Fruit fly (Drosophila melanogaster) whole organism, prepupa: ENCODE results near the gene Tmf.

Experiments
- Blimp-1 ChIP-seq: fragments of 200-800 bp; sonication (Bioruptor generic); optimal IDR thresholded peaks from 3 replicates; lab custom pipeline; 2017; ENCODE audit warnings: missing biosample characterization, missing genetic modification characterization, mild to moderate bottlenecking, moderate library complexity, missing genetic modification reagents
- CG11294 ChIP-seq: fragments of 200-800 bp; sonication (Bioruptor generic); IDR thresholded peaks from 2 replicates; pipeline ENCODE4 v1.3.6; 2022; ENCODE audit warnings: missing biosample characterization, missing genetic modification characterization
- CG11902 ChIP-seq: fragments of 200-800 bp; sonication (Bioruptor generic); optimal IDR thresholded peaks from 3 replicates; lab custom pipeline; 2016; ENCODE audit warnings: missing biosample characterization, missing genetic modification characterization
- CG15336 ChIP-seq: fragments of 200-800 bp; sonication (Bioruptor generic); IDR thresholded peaks from 2 replicates; pipeline ENCODE4 v1.3.6; 2022; ENCODE audit warnings: missing biosample characterization, missing genetic modification characterization
- CG16779 ChIP-seq: fragments of 200-800 bp; sonication (Bioruptor generic); optimal IDR thresholded peaks from 3 replicates; lab custom pipeline; 2017; ENCODE audit warnings: missing biosample characterization, mild to moderate bottlenecking, missing genetic modification characterization
- CG31627 ChIP-seq: fragments of 200-800 bp; sonication (Bioruptor generic); optimal IDR thresholded peaks from 3 replicates; lab custom pipeline; 2016; ENCODE audit warnings: missing biosample characterization, missing genetic modification characterization
- CG32006 ChIP-seq: fragments of 200-800 bp; sonication (Bioruptor generic); optimal IDR thresholded peaks from 3 replicates; lab custom pipeline; 2017; ENCODE audit warnings: missing biosample characterization, mild to moderate bottlenecking, missing genetic modification characterization
- CG34406 ChIP-seq: fragments of 200-800 bp; sonication (Bioruptor generic); optimal IDR thresholded peaks from 3 replicates; lab custom pipeline; 2016; ENCODE audit warnings: missing biosample characterization, missing genetic modification characterization
- CG3919 ChIP-seq: fragments of 200-800 bp; sonication (Bioruptor generic); optimal IDR thresholded peaks from 3 replicates; lab custom pipeline; 2016; ENCODE audit warnings: missing biosample characterization, missing genetic modification characterization
- CG4318 ChIP-seq: fragments of 200-800 bp; sonication (Bioruptor generic); optimal IDR thresholded peaks from 3 replicates; lab custom pipeline; 2017; ENCODE audit warnings: missing biosample characterization, mild to moderate bottlenecking, missing genetic modification characterization
- CG6163 ChIP-seq: fragments of 200-800 bp; sonication (Bioruptor generic); IDR thresholded peaks from 3 replicates; pipeline ENCODE4 v1.3.6; 2022; ENCODE audit warnings: missing biosample characterization, missing genetic modification characterization
- CG6276 ChIP-seq: fragments of 200-800 bp; sonication (Bioruptor generic); optimal IDR thresholded peaks from 2 replicates; lab custom pipeline; 2017; ENCODE audit warnings: missing biosample characterization, mild to moderate bottlenecking, missing genetic modification characterization
- CG6792 ChIP-seq: fragments of 200-800 bp; sonication (Bioruptor generic); optimal IDR thresholded peaks from 3 replicates; lab custom pipeline; 2016; ENCODE audit warnings: missing biosample characterization, missing genetic modification characterization
- CG6808 ChIP-seq: fragments of 200-800 bp; sonication (Bioruptor generic); optimal IDR thresholded peaks from 3 replicates; lab custom pipeline; 2017; ENCODE audit warnings: missing biosample characterization, missing genetic modification characterization, mild to moderate bottlenecking, moderate library complexity, missing genetic modification reagents
- CG6854 ChIP-seq: fragments of 200-800 bp; sonication (Bioruptor generic); optimal IDR thresholded peaks from 2 replicates; lab custom pipeline; 2017; ENCODE audit warnings: missing biosample characterization, mild to moderate bottlenecking, missing genetic modification characterization
- CG7368 ChIP-seq: fragments of 200-800 bp; sonication (Bioruptor generic); optimal IDR thresholded peaks from 3 replicates; lab custom pipeline; 2016; ENCODE audit warnings: missing biosample characterization, missing genetic modification characterization
- CG8119 ChIP-seq: fragments of 200-800 bp; sonication (Bioruptor generic); IDR thresholded peaks from 3 replicates; pipeline ENCODE4 v1.3.6; 2022; ENCODE audit warnings: missing biosample characterization, missing genetic modification characterization
- CG9139 ChIP-seq: fragments of 200-800 bp; sonication (Bioruptor generic); optimal IDR thresholded peaks from 3 replicates; lab custom pipeline; 2017; ENCODE audit warnings: missing biosample characterization, mild to moderate bottlenecking, missing genetic modification characterization
- Eip75B ChIP-seq: fragments of 200-800 bp; sonication (Bioruptor generic); optimal IDR thresholded peaks from 3 replicates; lab custom pipeline; 2016; ENCODE audit warnings: missing biosample characterization, missing genetic modification characterization
- Eip78C ChIP-seq: fragments of 200-800 bp; sonication (Bioruptor generic); peaks from one replicate; lab custom pipeline; 2016; ENCODE audit warnings: missing biosample characterization, missing genetic modification characterization
- Eip93F ChIP-seq: fragments of 200-800 bp; sonication (Bioruptor generic); optimal IDR thresholded peaks from 2 replicates; lab custom pipeline; 2016; ENCODE audit warnings: missing biosample characterization, mild to moderate bottlenecking, missing genetic modification characterization
- Ets21C ChIP-seq: fragments of 200-800 bp; sonication (Bioruptor generic); optimal IDR thresholded peaks from 3 replicates; lab custom pipeline; 2016; ENCODE audit warnings: missing biosample characterization, missing genetic modification characterization
- Ets96B ChIP-seq: fragments of 200-800 bp; optimal IDR thresholded peaks from 2 replicates; lab custom pipeline; 2019; ENCODE audit warnings: missing biosample characterization, mild to moderate bottlenecking, missing genetic modification characterization, moderate library complexity
- Gug ChIP-seq: fragments of 200-800 bp; sonication (Bioruptor generic); IDR thresholded peaks from 2 replicates; pipeline ENCODE4 v1.3.6; 2022; ENCODE audit warnings: missing biosample characterization, missing genetic modification characterization
- Hr38 ChIP-seq: sonication (Bioruptor generic); optimal IDR thresholded peaks from 2 replicates; lab custom pipeline; 2016; ENCODE audit warnings: missing biosample characterization, missing genetic modification characterization
- Hr39 ChIP-seq: fragments of 200-800 bp; sonication (Bioruptor generic); optimal IDR thresholded peaks from 2 replicates; lab custom pipeline; 2016; ENCODE audit warnings: missing biosample characterization, missing genetic modification characterization
- Hr4 ChIP-seq: fragments of 200-800 bp; sonication (Bioruptor generic); optimal IDR thresholded peaks from 3 replicates; lab custom pipeline; 2016; ENCODE audit warnings: missing biosample characterization, missing genetic modification characterization
- Lpt ChIP-seq: fragments of 200-800 bp; sonication (Bioruptor generic); optimal IDR thresholded peaks from 3 replicates; lab custom pipeline; 2016; ENCODE audit warnings: missing biosample characterization, missing genetic modification characterization
- Met ChIP-seq: fragments of 200-800 bp; sonication (Bioruptor generic); optimal IDR thresholded peaks from 3 replicates; lab custom pipeline; 2016; ENCODE audit warnings: missing biosample characterization, missing genetic modification characterization
- OdsH ChIP-seq: fragments of 200-800 bp; sonication (Bioruptor generic); optimal IDR thresholded peaks from 3 replicates; lab custom pipeline; 2016; ENCODE audit warnings: missing biosample characterization, missing genetic modification characterization
- Smox ChIP-seq: fragments of 200-800 bp; sonication (Bioruptor generic); optimal IDR thresholded peaks from 3 replicates; lab custom pipeline; 2016; ENCODE audit warnings: missing biosample characterization, missing genetic modification characterization
- Sox102F ChIP-seq: fragments of 200-800 bp; sonication (Bioruptor generic); optimal IDR thresholded peaks from 2 replicates; lab custom pipeline; 2016; ENCODE audit warnings: missing biosample characterization, mild to moderate bottlenecking, missing genetic modification characterization
- Sox15 ChIP-seq: fragments of 200-800 bp; sonication (Bioruptor generic); optimal IDR thresholded peaks from 3 replicates; lab custom pipeline; 2016; ENCODE audit warnings: missing biosample characterization, missing genetic modification characterization
- achi ChIP-seq: fragments of 200-800 bp; sonication (Bioruptor generic); optimal IDR thresholded peaks from 3 replicates; lab custom pipeline; 2016; ENCODE audit warnings: missing biosample characterization, missing genetic modification characterization
- acj6 ChIP-seq: fragments of 200-800 bp; sonication (Bioruptor generic); optimal IDR thresholded peaks from 3 replicates; lab custom pipeline; 2016; ENCODE audit warnings: missing biosample characterization, missing genetic modification characterization
- cyc ChIP-seq: fragments of 200-800 bp; sonication (Bioruptor generic); optimal IDR thresholded peaks from 3 replicates; lab custom pipeline; 2016; ENCODE audit warnings: missing biosample characterization, missing genetic modification characterization
- dac ChIP-seq: fragments of 200-800 bp; sonication (Bioruptor generic); optimal IDR thresholded peaks from 2 replicates; lab custom pipeline; 2017; ENCODE audit warnings: missing biosample characterization, mild to moderate bottlenecking, missing genetic modification characterization
- dsx ChIP-seq: fragments of 200-800 bp; optimal IDR thresholded peaks from 3 replicates; lab custom pipeline; 2019; ENCODE audit warnings: missing biosample characterization, mild to moderate bottlenecking, missing genetic modification characterization, moderate library complexity; ENCODE audit not compliant: poor library complexity, severe bottlenecking
- eg ChIP-seq: fragments of 200-800 bp; sonication (Bioruptor generic); IDR thresholded peaks from 3 replicates; pipeline ENCODE4 v1.3.6; 2022; ENCODE audit warnings: missing biosample characterization, missing genetic modification characterization
- esn ChIP-seq: fragments of 200-800 bp; sonication (Bioruptor generic); optimal IDR thresholded peaks from 2 replicates; lab custom pipeline; 2016; ENCODE audit warnings: missing biosample characterization, mild to moderate bottlenecking, missing genetic modification characterization, moderate library complexity
- fd59A ChIP-seq: fragments of 200-800 bp; sonication (Bioruptor generic); optimal IDR thresholded peaks from 2 replicates; lab custom pipeline; 2017; ENCODE audit warnings: missing biosample characterization, mild to moderate bottlenecking, missing genetic modification characterization, missing genetic modification reagents
- fd85E ChIP-seq: fragments of 200-800 bp; sonication (Bioruptor generic); optimal IDR thresholded peaks from 3 replicates; lab custom pipeline; 2016; ENCODE audit warnings: missing biosample characterization, missing genetic modification characterization
- fkh ChIP-seq: fragments of 200-800 bp; sonication (Bioruptor generic); optimal IDR thresholded peaks from 3 replicates; lab custom pipeline; 2017; ENCODE audit warnings: missing biosample characterization, mild to moderate bottlenecking, missing genetic modification characterization, moderate library complexity
- lz ChIP-seq: fragments of 200-800 bp; sonication (Bioruptor generic); optimal IDR thresholded peaks from 3 replicates; lab custom pipeline; 2016; ENCODE audit warnings: missing biosample characterization, missing genetic modification characterization
- net ChIP-seq: fragments of 200-800 bp; sonication (Bioruptor generic); optimal IDR thresholded peaks from 3 replicates; lab custom pipeline; 2016; ENCODE audit warnings: missing biosample characterization, missing genetic modification characterization
- pdm3 ChIP-seq: fragments of 200-800 bp; sonication (Bioruptor generic); optimal IDR thresholded peaks from 3 replicates; lab custom pipeline; 2016; ENCODE audit warnings: missing biosample characterization, missing genetic modification characterization
- salr ChIP-seq, 2 experiments: fragments of 200-800 bp; sonication (Bioruptor generic); optimal IDR thresholded peaks; 3 replicates each; lab custom pipeline; 2016 to 2018; ENCODE audit warnings: missing biosample characterization in 2 of 2, missing genetic modification characterization in 2 of 2, mild to moderate bottlenecking in 1 of 2
- spab ChIP-seq: fragments of 200-800 bp; sonication (Bioruptor generic); optimal IDR thresholded peaks from 2 replicates; lab custom pipeline; 2017; ENCODE audit warnings: missing biosample characterization, mild to moderate bottlenecking, missing genetic modification characterization, missing genetic modification reagents
- ss ChIP-seq, 2 experiments: fragments of 200-800 bp; sonication (Bioruptor generic); optimal IDR thresholded peaks; 2 replicates in 1 of 2; 3 replicates in 1 of 2; lab custom pipeline; 2017 to 2018; ENCODE audit warnings: mild to moderate bottlenecking in 2 of 2, missing biosample characterization in 2 of 2, missing genetic modification characterization in 2 of 2, moderate library complexity in 1 of 2
- svp ChIP-seq: fragments of 200-800 bp; sonication (Bioruptor generic); peaks from one replicate; lab custom pipeline; 2016; ENCODE audit warnings: missing biosample characterization, missing genetic modification characterization
- topi ChIP-seq: fragments of 200-800 bp; sonication (Bioruptor generic); optimal IDR thresholded peaks from 3 replicates; lab custom pipeline; 2016; ENCODE audit warnings: missing biosample characterization, missing genetic modification characterization
- vri ChIP-seq: fragments of 200-800 bp; sonication (Bioruptor generic); optimal IDR thresholded peaks from 3 replicates; lab custom pipeline; 2016; ENCODE audit warnings: missing biosample characterization, mild to moderate bottlenecking, missing genetic modification characterization

Tmf gene

dm6 chrX:6854563-6854962, 10.4 kb downstream of the Tmf start:
- TF ChIP-seq Hr38 (GFP tag; lab: Kevin White, UChicago) (no peak), Sox102F (GFP tag; lab: Kevin White, UChicago) (peak; percentile 78), esn (peak; percentile 74), Met (peak; percentile 76), CG16779 (peak; percentile 69), Hr39 (peak; percentile 43), Eip75B (peak; percentile 74), CG6854 (no peak), Ets96B (tag; lab: Kevin White, UChicago) (peak; percentile 71), CG31627 (GFP tag; lab: Kevin White, UChicago) (peak; percentile 50), CG4318 (GFP tag; lab: Kevin White, UChicago) (peak; percentile 80), CG11294 (GFP tag; lab: Robert Waterston, UW) (peak; percentile 53), fd85E (no peak), Sox15 (peak; percentile 30), OdsH (GFP tag; lab: Kevin White, UChicago) (peak; percentile 79), CG11902 (GFP tag; lab: Kevin White, UChicago) (peak; percentile 19), CG32006 (peak; percentile 91), svp (GFP tag; lab: Kevin White, UChicago) (peak; percentile 50), fkh (GFP tag; lab: Kevin White, UChicago) (peak; percentile 32), CG6792 (GFP tag; lab: Kevin White, UChicago) (peak; percentile 68), CG9139 (GFP tag; lab: Kevin White, UChicago) (peak; percentile 33), salr (GFP tag; optimal IDR thresholded peaks at IDR 0.05; lab: Kevin White, UChicago) (peak; percentile 42 to 67), Eip78C (GFP tag; lab: Kevin White, UChicago) (peak; percentile 89), dsx (GFP tag; lab: Kevin White, UChicago) (peak; percentile 56), acj6 (peak; percentile 74), Hr4 (GFP tag; lab: Kevin White, UChicago) (peak; percentile 88), Smox (GFP tag; lab: Kevin White, UChicago) (peak; percentile 67), spab (peak; percentile 58), fd59A (GFP tag; lab: Kevin White, UChicago) (peak; percentile 60), net (GFP tag; lab: Kevin White, UChicago) (peak; percentile 74), CG8119 (GFP tag; lab: Robert Waterston, UW) (peak; percentile 91), dac (GFP tag; lab: Kevin White, UChicago) (peak; percentile 76), topi (GFP tag; lab: Kevin White, UChicago) (peak; percentile 68), CG6163 (GFP tag; lab: Robert Waterston, UW) (peak; percentile 88), vri (GFP tag; lab: Kevin White, UChicago) (peak; percentile 57), CG34406 (GFP tag; lab: Kevin White, UChicago) (peak; percentile 62), CG3919 (GFP tag; lab: Kevin White, UChicago) (peak; percentile 78), CG6808 (GFP tag; lab: Kevin White, UChicago) (peak; percentile 50), Ets21C (peak; percentile 25), CG15336 (GFP tag; lab: Robert Waterston, UW) (peak; percentile 93), Eip93F (GFP tag; lab: Kevin White, UChicago) (peak; percentile 32), CG6276 (peak; percentile 90), ss (GFP tag; optimal IDR thresholded peaks at IDR 0.05; lab: Kevin White, UChicago) (peak; percentile 52), pdm3 (GFP tag; lab: Kevin White, UChicago) (peak; percentile 78), achi (GFP tag; lab: Kevin White, UChicago) (peak; percentile 78), CG7368 (GFP tag; lab: Kevin White, UChicago) (peak; percentile 50), eg (GFP tag; lab: Robert Waterston, UW) (peak; percentile 92), lz (peak; percentile 78), Blimp-1 (GFP tag; lab: Kevin White, UChicago) (no peak), Lpt (peak; percentile 67), Gug (GFP tag; lab: Robert Waterston, UW) (peak; percentile 73), cyc (peak; percentile 55)
